Fruit fly (Drosophila melanogaster) whole organism, embryonic: ENCODE measurements around the gene ksr.

Source experiments
- Aef1 ChIP-seq: fragments of 200-800 bp; sonication (Bioruptor generic); IDR thresholded peaks from 3 replicates; pipeline ENCODE4 v1.3.6; 2022; ENCODE audit warnings: missing biosample characterization, missing genetic modification characterization
- CG10431 ChIP-seq: fragments of 200-800 bp; sonication (Bioruptor generic); optimal IDR thresholded peaks from 3 replicates; lab custom pipeline; 2018; ENCODE audit warnings: missing biosample characterization, mild to moderate bottlenecking, missing genetic modification characterization
- CG10462 ChIP-seq: fragments of 200-800 bp; sonication (Bioruptor generic); optimal IDR thresholded peaks from 2 replicates; lab custom pipeline; 2016; ENCODE audit warnings: missing biosample characterization, missing genetic modification characterization
- CG11093 ChIP-seq: fragments of 200-800 bp; sonication (Bioruptor generic); IDR thresholded peaks from 3 replicates; pipeline ENCODE4 v1.3.6; 2022; ENCODE audit warnings: missing biosample characterization, missing genetic modification characterization
- CG11398 ChIP-seq: fragments of 200-800 bp; sonication (Bioruptor generic); optimal IDR thresholded peaks from 2 replicates; lab custom pipeline; 2016; ENCODE audit warnings: missing biosample characterization, missing genetic modification characterization
- CG11723 ChIP-seq: fragments of 200-800 bp; sonication (Bioruptor generic); optimal IDR thresholded peaks from 2 replicates; lab custom pipeline; 2017; ENCODE audit warnings: missing biosample characterization, mild to moderate bottlenecking, missing genetic modification characterization
- CG13424 ChIP-seq: fragments of 200-800 bp; sonication (Bioruptor generic); optimal IDR thresholded peaks from 2 replicates; lab custom pipeline; 2019; ENCODE audit warnings: missing biosample characterization, mild to moderate bottlenecking, missing genetic modification characterization, moderate library complexity
- CG14710 ChIP-seq: fragments of 200-800 bp; sonication (Bioruptor generic); optimal IDR thresholded peaks from 3 replicates; lab custom pipeline; 2019; ENCODE audit warnings: missing biosample characterization, mild to moderate bottlenecking, missing genetic modification characterization, moderate library complexity
- CG15269 ChIP-seq: fragments of 200-800 bp; sonication (Bioruptor generic); optimal IDR thresholded peaks from 2 replicates; lab custom pipeline; 2018; ENCODE audit warnings: missing biosample characterization, mild to moderate bottlenecking, missing genetic modification characterization, moderate library complexity
- CG17328 ChIP-seq: fragments of 200-800 bp; sonication (Bioruptor generic); IDR thresholded peaks from 2 replicates; pipeline ENCODE4 v1.3.6; 2022; ENCODE audit warnings: missing biosample characterization, missing genetic modification characterization
- CG17802 ChIP-seq: fragments of 200-800 bp; sonication (Bioruptor generic); optimal IDR thresholded peaks from 2 replicates; lab custom pipeline; 2018; ENCODE audit warnings: missing biosample characterization, mild to moderate bottlenecking, missing genetic modification characterization, moderate library complexity
- CG2129 ChIP-seq: fragments of 200-800 bp; sonication (Bioruptor generic); IDR thresholded peaks from 2 replicates; pipeline ENCODE4 v1.3.6; 2022; ENCODE audit warnings: missing biosample characterization, missing genetic modification characterization; ENCODE audit not compliant: partially characterized antibody
- CG4617 ChIP-seq: fragments of 200-800 bp; sonication (Bioruptor generic); optimal IDR thresholded peaks from 3 replicates; lab custom pipeline; 2016; ENCODE audit warnings: missing biosample characterization, missing genetic modification characterization, borderline replicate concordance
- CG4730 ChIP-seq: fragments of 200-800 bp; sonication (Bioruptor generic); IDR thresholded peaks from 2 replicates; pipeline ENCODE4 v1.3.6; 2022; ENCODE audit warnings: missing biosample characterization, missing genetic modification characterization
- CG4854 ChIP-seq: fragments of 200-800 bp; sonication (Bioruptor generic); optimal IDR thresholded peaks from 2 replicates; lab custom pipeline; 2016; ENCODE audit warnings: missing biosample characterization, missing genetic modification characterization, inconsistent platforms
- CG6654 ChIP-seq: fragments of 200-800 bp; sonication (Bioruptor generic); optimal IDR thresholded peaks from 2 replicates; lab custom pipeline; 2017; ENCODE audit warnings: missing biosample characterization, mild to moderate bottlenecking, missing genetic modification characterization
- CG6813 ChIP-seq: fragments of 200-800 bp; sonication (Bioruptor generic); optimal IDR thresholded peaks from 2 replicates; lab custom pipeline; 2017; ENCODE audit warnings: missing biosample characterization, missing genetic modification characterization, mild to moderate bottlenecking, moderate library complexity, missing genetic modification reagents
- CG7839 ChIP-seq: fragments of 200-800 bp; sonication (Bioruptor generic); optimal IDR thresholded peaks from 3 replicates; lab custom pipeline; 2018; ENCODE audit warnings: missing biosample characterization, mild to moderate bottlenecking, missing genetic modification characterization, moderate library complexity
- CG8281 ChIP-seq: fragments of 200-800 bp; sonication (Bioruptor generic); optimal IDR thresholded peaks from 2 replicates; lab custom pipeline; 2018; ENCODE audit warnings: missing biosample characterization, mild to moderate bottlenecking, missing genetic modification characterization, moderate library complexity
- CG8765 ChIP-seq: fragments of 200-800 bp; sonication (Bioruptor generic); IDR thresholded peaks from 2 replicates; pipeline ENCODE4 v1.3.6; 2022; ENCODE audit warnings: missing biosample characterization, missing genetic modification characterization
- CkIIα-i1 ChIP-seq: fragments of 200-800 bp; sonication (Bioruptor generic); IDR thresholded peaks from 2 replicates; pipeline ENCODE4 v1.3.6; 2022; ENCODE audit warnings: missing biosample characterization, missing genetic modification characterization
- D ChIP-seq, 2 experiments: fragments of 200-800 bp in 1 of 2; fragments of >200 bp in 1 of 2; sonication (Bioruptor generic) in 1 of 2; optimal IDR thresholded peaks; 2 replicates in 1 of 2; 3 replicates in 1 of 2; lab custom pipeline; 2017; ENCODE audit warnings: mild to moderate bottlenecking in 1 of 2, missing biosample characterization in 1 of 2, missing genetic modification characterization in 1 of 2, missing genetic modification reagents in 1 of 2
- Dll ChIP-seq: fragments of 200-800 bp; sonication (Bioruptor generic); IDR thresholded peaks from 4 replicates; pipeline ENCODE4 v1.3.6; 2022; ENCODE audit warnings: missing biosample characterization, missing genetic modification characterization; ENCODE audit not compliant: partially characterized antibody
- Dref ChIP-seq: fragments of 200-800 bp; sonication (Bioruptor generic); IDR thresholded peaks from 2 replicates; pipeline ENCODE4 v1.3.6; 2022; ENCODE audit warnings: missing biosample characterization, missing genetic modification characterization
- ERR ChIP-seq: fragments of 200-800 bp; sonication (Bioruptor generic); optimal IDR thresholded peaks from 2 replicates; lab custom pipeline; 2016; ENCODE audit warnings: missing biosample characterization, missing genetic modification characterization
- Oli ChIP-seq: fragments of 200-800 bp; sonication (Bioruptor generic); optimal IDR thresholded peaks from 2 replicates; lab custom pipeline; 2018; ENCODE audit warnings: missing biosample characterization, mild to moderate bottlenecking, missing genetic modification characterization, moderate library complexity
- Sox102F ChIP-seq: fragments of 200-800 bp; sonication (Bioruptor generic); optimal IDR thresholded peaks from 2 replicates; lab custom pipeline; 2018; ENCODE audit warnings: missing biosample characterization, mild to moderate bottlenecking, missing genetic modification characterization, moderate library complexity
- Sry-δ ChIP-seq: fragments of 200-800 bp; sonication (Bioruptor generic); optimal IDR thresholded peaks from 2 replicates; lab custom pipeline; 2016; ENCODE audit warnings: missing biosample characterization, missing genetic modification characterization
- aop ChIP-seq: fragments of 200-800 bp; sonication (Bioruptor generic); IDR thresholded peaks from 2 replicates; pipeline ENCODE4 v1.3.6; 2022; ENCODE audit warnings: missing biosample characterization, missing genetic modification characterization
- bab2 ChIP-seq: fragments of 200-800 bp; sonication (Bioruptor generic); optimal IDR thresholded peaks from 2 replicates; lab custom pipeline; 2016; ENCODE audit warnings: missing biosample characterization, missing genetic modification characterization
- bowl ChIP-seq: fragments of 200-800 bp; sonication (Bioruptor generic); IDR thresholded peaks from 2 replicates; pipeline ENCODE4 v1.3.6; 2022; ENCODE audit warnings: missing biosample characterization, missing genetic modification characterization
- chm ChIP-seq: fragments of 200-800 bp; sonication (Bioruptor generic); IDR thresholded peaks from 2 replicates; pipeline ENCODE4 v1.3.6; 2022; ENCODE audit warnings: missing biosample characterization, missing genetic modification characterization
- chn ChIP-seq: fragments of 200-800 bp; sonication (Bioruptor generic); optimal IDR thresholded peaks from 2 replicates; lab custom pipeline; 2016; ENCODE audit warnings: missing biosample characterization, missing genetic modification characterization
- eyg ChIP-seq: fragments of 200-800 bp; sonication (Bioruptor generic); optimal IDR thresholded peaks from 3 replicates; lab custom pipeline; 2016; ENCODE audit warnings: missing biosample characterization, missing genetic modification characterization
- fd64A ChIP-seq: fragments of 200-800 bp; sonication (Bioruptor generic); optimal IDR thresholded peaks from 3 replicates; lab custom pipeline; 2018; ENCODE audit warnings: missing biosample characterization, mild to moderate bottlenecking, missing genetic modification characterization
- gem ChIP-seq: fragments of 200-800 bp; sonication (Bioruptor generic); optimal IDR thresholded peaks from 2 replicates; lab custom pipeline; 2019; ENCODE audit warnings: missing biosample characterization, mild to moderate bottlenecking, missing genetic modification characterization, moderate library complexity
- grau ChIP-seq: fragments of 200-800 bp; optimal IDR thresholded peaks from 3 replicates; lab custom pipeline; 2019; ENCODE audit warnings: missing biosample characterization, mild to moderate bottlenecking, missing genetic modification characterization, moderate library complexity
- gsb ChIP-seq: fragments of 200-800 bp; sonication (Bioruptor generic); IDR thresholded peaks from 2 replicates; pipeline ENCODE4 v1.3.6; 2022; ENCODE audit warnings: missing biosample characterization, missing genetic modification characterization
- kni ChIP-seq: fragments of 200-800 bp; sonication (Bioruptor generic); optimal IDR thresholded peaks from 3 replicates; lab custom pipeline; 2017; ENCODE audit warnings: mild to moderate bottlenecking, missing biosample characterization, missing genetic modification reagents, missing genetic modification characterization
- luna ChIP-seq: fragments of 200-800 bp; sonication (Bioruptor generic); optimal IDR thresholded peaks from 2 replicates; lab custom pipeline; 2016; ENCODE audit warnings: missing biosample characterization, missing genetic modification characterization
- oc ChIP-seq: fragments of 200-800 bp; sonication (Bioruptor generic); optimal IDR thresholded peaks from 2 replicates; lab custom pipeline; 2018; ENCODE audit warnings: missing biosample characterization, mild to moderate bottlenecking, missing genetic modification characterization, moderate library complexity
- salm ChIP-seq: fragments of 200-800 bp; sonication (Bioruptor generic); optimal IDR thresholded peaks from 2 replicates; lab custom pipeline; 2018; ENCODE audit warnings: missing biosample characterization, mild to moderate bottlenecking, missing genetic modification characterization
- sd ChIP-seq: fragments of 200-800 bp; sonication (Bioruptor generic); optimal IDR thresholded peaks from 3 replicates; lab custom pipeline; 2018; ENCODE audit warnings: missing biosample characterization, mild to moderate bottlenecking, missing genetic modification characterization, moderate library complexity
- slbo ChIP-seq: fragments of 200-800 bp; sonication (Bioruptor generic); IDR thresholded peaks from 2 replicates; pipeline ENCODE4 v1.3.6; 2022; ENCODE audit warnings: missing biosample characterization, missing genetic modification characterization
- sob ChIP-seq: fragments of 200-800 bp; sonication (Bioruptor generic); IDR thresholded peaks from 2 replicates; pipeline ENCODE4 v1.3.6; 2022; ENCODE audit warnings: missing biosample characterization, missing genetic modification characterization
- trh ChIP-seq: fragments of 200-800 bp; sonication (Bioruptor generic); optimal IDR thresholded peaks from 2 replicates; lab custom pipeline; 2016; ENCODE audit warnings: missing biosample characterization, missing genetic modification characterization
- unpg ChIP-seq: fragments of 200-800 bp; sonication (Bioruptor generic); optimal IDR thresholded peaks from 3 replicates; lab custom pipeline; 2018; ENCODE audit warnings: missing biosample characterization, mild to moderate bottlenecking, missing genetic modification characterization, moderate library complexity
- wdn ChIP-seq: fragments of 200-800 bp; sonication (Bioruptor generic); IDR thresholded peaks from 2 replicates; pipeline ENCODE4 v1.3.6; 2022; ENCODE audit warnings: missing biosample characterization, missing genetic modification characterization
- wor ChIP-seq: fragments of 200-800 bp; sonication (Bioruptor generic); IDR thresholded peaks from 2 replicates; pipeline ENCODE4 v1.3.6; 2022; ENCODE audit warnings: missing biosample characterization, missing genetic modification characterization
- yki ChIP-seq: fragments of >200 bp; optimal IDR thresholded peaks from 3 replicates; lab custom pipeline; 2018

ksr gene

DNA sequence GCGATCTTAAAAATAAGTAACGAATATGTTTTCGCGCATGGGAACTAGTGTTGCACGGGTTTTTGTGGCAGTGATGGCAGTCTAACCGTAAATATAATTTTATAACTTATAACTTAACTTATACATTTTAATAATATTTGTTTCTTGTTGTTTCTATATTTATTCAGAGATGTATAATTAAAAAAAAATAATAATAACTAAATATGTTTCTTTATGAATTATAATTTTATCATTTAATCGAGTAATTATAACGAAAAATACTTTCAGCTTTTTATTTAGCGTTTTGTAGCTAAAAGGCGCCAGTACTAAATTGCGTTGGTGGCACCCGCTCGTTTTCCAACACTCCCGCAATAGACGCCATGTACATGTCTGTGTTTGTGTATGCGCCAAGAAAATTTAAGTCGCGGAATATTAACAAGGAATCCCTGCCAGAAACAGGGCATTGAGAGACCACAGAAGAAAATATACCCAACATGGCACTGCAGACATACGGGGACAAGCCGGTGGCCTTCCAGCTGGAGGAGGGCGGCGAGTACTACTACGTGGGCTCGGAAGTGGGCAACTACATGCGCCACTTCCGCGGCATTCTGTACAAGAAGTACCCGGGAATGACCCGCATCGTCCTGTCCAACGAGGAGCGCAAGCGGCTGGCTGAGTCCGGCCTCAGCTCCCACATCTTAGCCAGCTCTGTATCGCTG, 13.0 kb downstream of the ksr start, which contains the start of the genes mRpL44 and Snr1 (continued):
- TF ChIP-seq Dll (peak; percentile 46; the same call in 1 of the 4 replicates), trh (GFP tag; lab: Kevin White, UChicago) (peak; percentile 6), unpg (no peak), CG10462 (GFP tag; lab: Kevin White, UChicago) (no peak), CG7839 (tag; lab: Kevin White, UChicago) (peak; percentile 69), slbo (GFP tag; lab: Robert Waterston, UW) (no peak; the same call in 1 of the 2 replicates), CG15269 (tag; lab: Kevin White, UChicago) (no peak), luna (GFP tag; lab: Kevin White, UChicago) (no peak), CkIIα-i1 (no peak), chm (GFP tag; lab: Robert Waterston, UW) (no peak), aop (GFP tag; lab: Robert Waterston, UW) (no peak), CG13424 (tag; lab: Kevin White, UChicago) (peak; percentile 68), fd64A (GFP tag; lab: Kevin White, UChicago) (no peak), CG11093 (GFP tag; lab: Robert Waterston, UW) (no peak), CG11723 (GFP tag; lab: Kevin White, UChicago) (no peak), grau (tag; lab: Kevin White, UChicago) (peak; percentile 64), eyg (GFP tag; lab: Kevin White, UChicago) (no peak), CG2129 (no peak), CG11398 (GFP tag; lab: Kevin White, UChicago) (no peak), oc (tag; lab: Kevin White, UChicago) (no peak), salm (tag; lab: Kevin White, UChicago) (no peak), Sox102F (GFP tag; lab: Kevin White, UChicago) (no peak), gsb (no peak), Aef1 (GFP tag; lab: Robert Waterston, UW) (no peak), chn (GFP tag; lab: Kevin White, UChicago) (no peak), yki (lab: Kevin White, UChicago) (no peak), Dref (no peak), kni (no peak), CG6654 (no peak), gem (no peak), Sry-δ (no peak), wor (GFP tag; lab: Robert Waterston, UW) (no peak), CG10431 (peak; percentile 99), Oli (tag; lab: Kevin White, UChicago) (peak; percentile 28), ERR (no peak), wdn (GFP tag; lab: Robert Waterston, UW) (no peak), CG4730 (GFP tag; lab: Robert Waterston, UW) (no peak), CG17328 (GFP tag; lab: Robert Waterston, UW) (no peak), CG4854 (no peak), CG8281 (tag; lab: Kevin White, UChicago) (no peak), sd (no peak), CG17802 (tag; lab: Kevin White, UChicago) (no peak), CG14710 (tag; lab: Kevin White, UChicago) (peak; percentile 72), D (optimal IDR thresholded peaks at IDR 0.05; lab: Kevin White, UChicago) (no peak), D (GFP tag; optimal IDR thresholded peaks at IDR 0.05; lab: Kevin White, UChicago) (no peak), sob (GFP tag; lab: Robert Waterston, UW) (peak; percentile 46; the same call in 1 of the 2 replicates), CG8765 (GFP tag; lab: Robert Waterston, UW) (no peak), CG4617 (GFP tag; lab: Kevin White, UChicago) (peak; percentile 11), bowl (GFP tag; lab: Robert Waterston, UW) (no peak), bab2 (GFP tag; lab: Kevin White, UChicago) (no peak), CG6813 (GFP tag; lab: Kevin White, UChicago) (no peak)
